Worm (Caenorhabditis elegans) whole organism, L1 larva: ENCODE results near the gene K06A9.3.

Experiments used
- C04F5.9 ChIP-seq: sonication (generic microtip); optimal IDR thresholded peaks from 2 replicates; lab custom pipeline; 2016; ENCODE audit warnings: missing genetic modification characterization, missing compliant biosample characterization
- C34B4.2 ChIP-seq: sonication (generic microtip); optimal IDR thresholded peaks from 2 replicates; lab custom pipeline; 2017; ENCODE audit warnings: mild to moderate bottlenecking, missing genetic modification characterization, missing compliant biosample characterization
- ceh-8 ChIP-seq: fragments of 200-800 bp; sonication (Bioruptor generic); optimal IDR thresholded peaks from 2 replicates; lab custom pipeline; 2018; ENCODE audit warnings: mild to moderate bottlenecking, missing genetic modification characterization, moderate library complexity, missing compliant biosample characterization
- fkh-10 ChIP-seq: sonication (generic microtip); optimal IDR thresholded peaks from 2 replicates; lab custom pipeline; 2017; ENCODE audit warnings: missing biosample characterization, missing genetic modification reagents, missing genetic modification characterization
- fkh-4 ChIP-seq: sonication (generic microtip); optimal IDR thresholded peaks from 2 replicates; lab custom pipeline; 2016; ENCODE audit warnings: missing compliant biosample characterization, missing genetic modification characterization, borderline replicate concordance
- fos-1 ChIP-seq: fragments of 150-350 bp; optimal IDR thresholded peaks from 2 replicates; lab custom pipeline; 2014; ENCODE audit warnings: missing biosample characterization, missing genetic modification characterization
- isw-1 ChIP-seq: fragments of 200-800 bp; sonication (Bioruptor generic); IDR thresholded peaks from 2 replicates; pipeline ENCODE4 v1.3.6; 2022; ENCODE audit warnings: missing genetic modification characterization, missing compliant biosample characterization
- lin-35 ChIP-seq, 2 experiments: fragments of 150-350 bp; optimal IDR thresholded peaks; 2 replicates each; lab custom pipeline; 2014; ENCODE audit warnings: missing biosample characterization in 2 of 2, missing genetic modification characterization in 2 of 2, missing genetic modification reagents in 2 of 2
- nhr-28 ChIP-seq: fragments of 150-350 bp; optimal IDR thresholded peaks from 2 replicates; lab custom pipeline; 2014; ENCODE audit warnings: missing biosample characterization, missing genetic modification characterization
- nhr-85 ChIP-seq: sonication (generic microtip); peaks from one replicate; lab custom pipeline; 2016; ENCODE audit warnings: missing genetic modification characterization, inconsistent platforms, missing compliant biosample characterization
- skn-1 ChIP-seq: fragments of 150-350 bp; optimal IDR thresholded peaks from 2 replicates; lab custom pipeline; 2014; ENCODE audit warnings: missing biosample characterization, missing genetic modification characterization
- unc-130 ChIP-seq: fragments of 150-350 bp; optimal IDR thresholded peaks from 2 replicates; lab custom pipeline; 2017; ENCODE audit warnings: missing biosample characterization, missing genetic modification characterization, inconsistent platforms
- unc-30 ChIP-seq: sonication (generic microtip); optimal IDR thresholded peaks from 2 replicates; lab custom pipeline; 2017; ENCODE audit warnings: missing biosample characterization, missing genetic modification characterization
- zag-1 ChIP-seq: fragments of 150-350 bp; optimal IDR thresholded peaks from 2 replicates; lab custom pipeline; 2014; ENCODE audit warnings: missing biosample characterization, missing genetic modification characterization

K06A9.3 gene

ce11 chrX:1486135-1486648 lies 49.0 kb downstream of the K06A9.3 start, which contains the start of the genes D1005.10 and dhs-25 (continued):
- TF ChIP-seq unc-130 (tag; lab: Kevin White, UChicago) (peak; percentile 68), skn-1 (tag; lab: Kevin White, UChicago) (peak; percentile 80), nhr-28 (tag; lab: Kevin White, UChicago) (no peak), C04F5.9 (tag; lab: Kevin White, UChicago) (no peak), zag-1 (tag; lab: Kevin White, UChicago) (no peak), fkh-4 (tag; lab: Kevin White, UChicago) (no peak)

- TF ChIP-seq fkh-10 (no peak), nhr-85 (tag; lab: Kevin White, UChicago) (no peak), C34B4.2 (tag; lab: Kevin White, UChicago) (no peak), ceh-8 (no peak), lin-35 (GFP tag; optimal IDR thresholded peaks at IDR 0.05; lab: Kevin White, UChicago) (no peak), unc-30 (tag; lab: Kevin White, UChicago) (no peak), isw-1 (GFP tag; lab: Robert Waterston, UW) (no peak), fos-1 (tag; lab: Kevin White, UChicago) (no peak)
These were observed 49.4 kb downstream of the K06A9.3 start, which contains the start of gene D1005.4 for ce11 chrX:1485718-1486117. Gene D1005.4, minus strand, starts transcription at chrX:1485818.
